Fruit fly (Drosophila melanogaster): ENCODE measurements around the gene CG42553.

- TF ChIP-seq Dfd (GFP tag; optimal IDR thresholded peaks at IDR 0.05), result no peak
- TF ChIP-seq psq (GFP tag; optimal IDR thresholded peaks at IDR 0.05), result peak; percentile 26
- TF ChIP-seq Abd-B (GFP tag; optimal IDR thresholded peaks at IDR 0.05), result no peak
- TF ChIP-seq h (GFP tag; optimal IDR thresholded peaks at IDR 0.05), result peak; percentile 76
- TF ChIP-seq tai (GFP tag; optimal IDR thresholded peaks at IDR 0.05), result no peak
- TF ChIP-seq br (GFP tag; optimal IDR thresholded peaks at IDR 0.05), result peak; percentile 42
- no peak for TF ChIP-seq usp (GFP tag; optimal IDR thresholded peaks at IDR 0.05)
- no peak for TF ChIP-seq Mio (GFP tag; optimal IDR thresholded peaks at IDR 0.05)
Observed at dm6 chr3L:857063-858015, 23.4 kb downstream of the CG42553 start, which contains the start of gene dpr20.

Data from whole organism, wandering third instar larva.